Fruit fly (Drosophila melanogaster) whole organism, embryonic: Measurements from ENCODE around the gene CG33489.

Experiments used
- Atf-2 ChIP-seq: fragments of 200-800 bp; sonication (Bioruptor generic); optimal IDR thresholded peaks from 2 replicates; lab custom pipeline; 2016; ENCODE audit warnings: missing biosample characterization, missing genetic modification characterization
- Bdp1 ChIP-seq: fragments of 200-800 bp; sonication (Bioruptor generic); optimal IDR thresholded peaks from 3 replicates; lab custom pipeline; 2016; ENCODE audit warnings: missing biosample characterization, missing genetic modification characterization
- Bteb2 ChIP-seq: fragments of 200-800 bp; sonication (Bioruptor generic); optimal IDR thresholded peaks from 2 replicates; lab custom pipeline; 2016; ENCODE audit warnings: missing biosample characterization, missing genetic modification characterization
- C15 ChIP-seq: fragments of 200-800 bp; sonication (Bioruptor generic); IDR thresholded peaks from 3 replicates; pipeline ENCODE4 v1.3.6; 2022; ENCODE audit warnings: missing biosample characterization, missing genetic modification characterization
- CG10543 ChIP-seq: fragments of 200-800 bp; sonication (Bioruptor generic); optimal IDR thresholded peaks from 3 replicates; lab custom pipeline; 2017; ENCODE audit warnings: missing biosample characterization, mild to moderate bottlenecking, missing genetic modification characterization, moderate library complexity
- CG11085 ChIP-seq: fragments of 200-800 bp; sonication (Bioruptor generic); IDR thresholded peaks from 2 replicates; pipeline ENCODE4 v1.3.6; 2022; ENCODE audit warnings: missing biosample characterization, missing genetic modification characterization
- CG11504 ChIP-seq: fragments of 200-800 bp; sonication (Bioruptor generic); optimal IDR thresholded peaks from 3 replicates; lab custom pipeline; 2019; ENCODE audit warnings: missing biosample characterization, mild to moderate bottlenecking, missing genetic modification characterization, moderate library complexity
- CG11723 ChIP-seq: fragments of 200-800 bp; sonication (Bioruptor generic); optimal IDR thresholded peaks from 2 replicates; lab custom pipeline; 2017; ENCODE audit warnings: missing biosample characterization, mild to moderate bottlenecking, missing genetic modification characterization
- CG12299 ChIP-seq: fragments of 200-800 bp; sonication (Bioruptor generic); optimal IDR thresholded peaks from 2 replicates; lab custom pipeline; 2018; ENCODE audit warnings: missing biosample characterization, mild to moderate bottlenecking, missing genetic modification characterization
- CG17361 ChIP-seq: fragments of 200-800 bp; sonication (Bioruptor generic); IDR thresholded peaks from 3 replicates; pipeline ENCODE4 v1.3.6; 2022; ENCODE audit warnings: missing biosample characterization, missing genetic modification characterization
- CG17829 ChIP-seq: fragments of 200-800 bp; optimal IDR thresholded peaks from 2 replicates; lab custom pipeline; 2019; ENCODE audit warnings: missing biosample characterization, mild to moderate bottlenecking, missing genetic modification characterization, moderate library complexity
- CG18262 ChIP-seq: fragments of 200-800 bp; optimal IDR thresholded peaks from 3 replicates; lab custom pipeline; 2019; ENCODE audit warnings: missing biosample characterization, mild to moderate bottlenecking, missing genetic modification characterization, moderate library complexity
- CG18599 ChIP-seq: fragments of 200-800 bp; sonication (Bioruptor generic); optimal IDR thresholded peaks from 3 replicates; lab custom pipeline; 2017; ENCODE audit warnings: missing biosample characterization, missing genetic modification characterization, mild to moderate bottlenecking, moderate library complexity, missing genetic modification reagents
- CG2116 ChIP-seq: fragments of 200-800 bp; sonication (Bioruptor generic); optimal IDR thresholded peaks from 3 replicates; lab custom pipeline; 2018; ENCODE audit warnings: missing biosample characterization, mild to moderate bottlenecking, missing genetic modification characterization
- CG31388 ChIP-seq: fragments of 200-800 bp; sonication (Bioruptor generic); optimal IDR thresholded peaks from 2 replicates; lab custom pipeline; 2016; ENCODE audit warnings: missing biosample characterization, missing genetic modification characterization
- CG4404 ChIP-seq: fragments of 200-800 bp; sonication (Bioruptor generic); IDR thresholded peaks from 2 replicates; pipeline ENCODE4 v1.3.6; 2022; ENCODE audit warnings: missing biosample characterization, missing genetic modification characterization
- CG4820 ChIP-seq: fragments of 200-800 bp; sonication (Bioruptor generic); optimal IDR thresholded peaks from 3 replicates; lab custom pipeline; 2016; ENCODE audit warnings: missing biosample characterization, missing genetic modification characterization
- CG7357 ChIP-seq: fragments of 200-800 bp; sonication (Bioruptor generic); IDR thresholded peaks from 3 replicates; pipeline ENCODE4 v1.3.6; 2022; ENCODE audit warnings: missing biosample characterization, missing genetic modification characterization
- CG8281 ChIP-seq: fragments of 200-800 bp; sonication (Bioruptor generic); optimal IDR thresholded peaks from 2 replicates; lab custom pipeline; 2018; ENCODE audit warnings: missing biosample characterization, mild to moderate bottlenecking, missing genetic modification characterization, moderate library complexity
- CG9437 ChIP-seq: fragments of 200-800 bp; sonication (Bioruptor generic); optimal IDR thresholded peaks from 2 replicates; lab custom pipeline; 2018; ENCODE audit warnings: missing biosample characterization, mild to moderate bottlenecking, missing genetic modification characterization
- D ChIP-seq, 2 experiments: fragments of 200-800 bp in 1 of 2; fragments of >200 bp in 1 of 2; sonication (Bioruptor generic) in 1 of 2; optimal IDR thresholded peaks; 2 replicates in 1 of 2; 3 replicates in 1 of 2; lab custom pipeline; 2017; ENCODE audit warnings: mild to moderate bottlenecking in 1 of 2, missing biosample characterization in 1 of 2, missing genetic modification characterization in 1 of 2, missing genetic modification reagents in 1 of 2
- D19B ChIP-seq: fragments of 200-800 bp; sonication (Bioruptor generic); optimal IDR thresholded peaks from 2 replicates; lab custom pipeline; 2017; ENCODE audit warnings: missing biosample characterization, mild to moderate bottlenecking, missing genetic modification characterization
- Dip2 ChIP-seq: fragments of 200-800 bp; sonication (Bioruptor generic); IDR thresholded peaks from 2 replicates; pipeline ENCODE4 v1.3.6; 2022; ENCODE audit warnings: missing biosample characterization, missing genetic modification characterization
- Dll ChIP-seq: fragments of 200-800 bp; sonication (Bioruptor generic); IDR thresholded peaks from 4 replicates; pipeline ENCODE4 v1.3.6; 2022; ENCODE audit warnings: missing biosample characterization, missing genetic modification characterization; ENCODE audit not compliant: partially characterized antibody
- Elba2 ChIP-seq: fragments of 200-800 bp; sonication (Bioruptor generic); optimal IDR thresholded peaks from 3 replicates; lab custom pipeline; 2016; ENCODE audit warnings: missing biosample characterization, missing genetic modification characterization
- Fer3 ChIP-seq: fragments of 200-800 bp; sonication (Bioruptor generic); optimal IDR thresholded peaks from 2 replicates; lab custom pipeline; 2018; ENCODE audit warnings: missing biosample characterization, mild to moderate bottlenecking, missing genetic modification characterization, moderate library complexity
- Meics ChIP-seq: fragments of 200-800 bp; sonication (Bioruptor generic); optimal IDR thresholded peaks from 2 replicates; lab custom pipeline; 2017; ENCODE audit warnings: missing biosample characterization, mild to moderate bottlenecking, missing genetic modification characterization
- Nf-YC ChIP-seq: fragments of 200-800 bp; optimal IDR thresholded peaks from 3 replicates; lab custom pipeline; 2019; ENCODE audit warnings: missing biosample characterization, mild to moderate bottlenecking, missing genetic modification characterization, moderate library complexity
- Poxn ChIP-seq: fragments of 200-800 bp; sonication (Bioruptor generic); IDR thresholded peaks from 2 replicates; pipeline ENCODE4 v1.3.6; 2022; ENCODE audit warnings: missing biosample characterization, missing genetic modification characterization
- Scr ChIP-seq: fragments of 200-800 bp; sonication (Bioruptor generic); IDR thresholded peaks from 2 replicates; pipeline ENCODE4 v1.3.6; 2022; ENCODE audit warnings: missing biosample characterization, missing genetic modification characterization; ENCODE audit not compliant: partially characterized antibody
- YL-1 ChIP-seq: fragments of 200-800 bp; sonication (Bioruptor generic); optimal IDR thresholded peaks from 3 replicates; lab custom pipeline; 2017; ENCODE audit warnings: missing biosample characterization, mild to moderate bottlenecking, missing genetic modification characterization
- az2 ChIP-seq: fragments of 200-800 bp; sonication (Bioruptor generic); optimal IDR thresholded peaks from 3 replicates; lab custom pipeline; 2016; ENCODE audit warnings: missing biosample characterization, missing genetic modification characterization
- danr ChIP-seq: fragments of 200-800 bp; sonication (Bioruptor generic); IDR thresholded peaks from 2 replicates; pipeline ENCODE4 v1.3.6; 2022; ENCODE audit warnings: missing biosample characterization, missing genetic modification characterization
- ems ChIP-seq: fragments of 200-800 bp; sonication (Bioruptor generic); optimal IDR thresholded peaks from 3 replicates; lab custom pipeline; 2016; ENCODE audit warnings: missing biosample characterization, missing genetic modification characterization
- fd102C ChIP-seq: fragments of 200-800 bp; sonication (Bioruptor generic); optimal IDR thresholded peaks from 2 replicates; lab custom pipeline; 2018; ENCODE audit warnings: missing biosample characterization, mild to moderate bottlenecking, missing genetic modification characterization, moderate library complexity
- gro ChIP-seq: fragments of 200-800 bp; sonication (Bioruptor generic); optimal IDR thresholded peaks from 2 replicates; lab custom pipeline; 2016; ENCODE audit warnings: missing biosample characterization, missing genetic modification characterization
- ham ChIP-seq: fragments of 200-800 bp; sonication (Bioruptor generic); IDR thresholded peaks from 2 replicates; pipeline ENCODE4 v1.3.6; 2022; ENCODE audit warnings: missing biosample characterization, missing genetic modification characterization
- hth ChIP-seq: fragments of >200 bp; optimal IDR thresholded peaks from 2 replicates; lab custom pipeline; 2017; ENCODE audit warnings: inconsistent platforms
- kay ChIP-seq: fragments of 200-800 bp; sonication (Bioruptor generic); optimal IDR thresholded peaks from 2 replicates; lab custom pipeline; 2016; ENCODE audit warnings: missing biosample characterization, missing genetic modification characterization
- ken ChIP-seq: fragments of 200-800 bp; sonication (Bioruptor generic); IDR thresholded peaks from 3 replicates; pipeline ENCODE4 v1.3.6; 2022; ENCODE audit warnings: missing biosample characterization, missing genetic modification characterization
- nom ChIP-seq: fragments of 200-800 bp; sonication (Bioruptor generic); optimal IDR thresholded peaks from 2 replicates; lab custom pipeline; 2017; ENCODE audit warnings: missing biosample characterization, missing genetic modification characterization, mild to moderate bottlenecking, moderate library complexity, missing genetic modification reagents
- pan ChIP-seq, 4 experiments: fragments of >200 bp in 3 of 4; fragments of 200-800 bp in 1 of 4; sonication (Bioruptor generic) in 1 of 4; optimal IDR thresholded peaks in 3 of 4; IDR thresholded peaks in 1 of 4; 2 replicates each; pipeline versions ENCODE4 v1.3.6 to Lab custom; 2017 to 2022; ENCODE audit warnings: missing biosample characterization in 2 of 4, missing genetic modification characterization in 2 of 4, mixed read lengths in 1 of 4
- phol ChIP-seq: fragments of 200-800 bp; sonication (Bioruptor generic); optimal IDR thresholded peaks from 3 replicates; lab custom pipeline; 2018; ENCODE audit warnings: missing biosample characterization, mild to moderate bottlenecking, missing genetic modification characterization, moderate library complexity
- sc ChIP-seq, 3 experiments: fragments of >200 bp in 2 of 3; fragments of 200-800 bp in 1 of 3; sonication (Bioruptor generic) in 1 of 3; optimal IDR thresholded peaks; 2 replicates in 2 of 3; 3 replicates in 1 of 3; lab custom pipeline; 2017; ENCODE audit warnings: mild to moderate bottlenecking in 1 of 3, missing biosample characterization in 1 of 3, missing genetic modification characterization in 1 of 3, missing genetic modification reagents in 1 of 3
- seq ChIP-seq: fragments of 200-800 bp; sonication (Bioruptor generic); IDR thresholded peaks from 2 replicates; pipeline ENCODE4 v1.3.6; 2022; ENCODE audit warnings: missing biosample characterization, missing genetic modification characterization
- sim ChIP-seq: fragments of 200-800 bp; sonication (Bioruptor generic); IDR thresholded peaks from 2 replicates; pipeline ENCODE4 v1.3.6; 2022; ENCODE audit warnings: missing biosample characterization, missing genetic modification characterization
- stc ChIP-seq: fragments of 200-800 bp; sonication (Bioruptor generic); IDR thresholded peaks from 2 replicates; pipeline ENCODE4 v1.3.6; 2022; ENCODE audit warnings: missing biosample characterization, missing genetic modification characterization
- vfl ChIP-seq: fragments of 200-800 bp; sonication (Bioruptor generic); optimal IDR thresholded peaks from 2 replicates; lab custom pipeline; 2016; ENCODE audit warnings: missing biosample characterization, missing genetic modification characterization
- wek ChIP-seq: fragments of 200-800 bp; sonication (Bioruptor generic); optimal IDR thresholded peaks from 3 replicates; lab custom pipeline; 2018; ENCODE audit warnings: missing biosample characterization, mild to moderate bottlenecking, missing genetic modification characterization, moderate library complexity
- zf30C ChIP-seq: fragments of 200-800 bp; sonication (Bioruptor generic); optimal IDR thresholded peaks from 3 replicates; lab custom pipeline; 2018; ENCODE audit warnings: missing biosample characterization, mild to moderate bottlenecking, missing genetic modification characterization

Gene CG33489

dm6 chr3L:11551949-11552348, 24.9 kb downstream of the CG33489 start (continued):
- TF ChIP-seq CG12299 (tag; lab: Kevin White, UChicago) (no peak), CG7357 (GFP tag; lab: Robert Waterston, UW) (no peak), sc (optimal IDR thresholded peaks at IDR 0.05; lab: Kevin White, UChicago) (no peak), sc (GFP tag; optimal IDR thresholded peaks at IDR 0.05; lab: Kevin White, UChicago) (peak; percentile 36), phol (tag; lab: Kevin White, UChicago) (peak; percentile 53), wek (GFP tag; lab: Kevin White, UChicago) (no peak), CG2116 (peak; percentile 16), CG11723 (GFP tag; lab: Kevin White, UChicago) (no peak), Bdp1 (GFP tag; lab: Kevin White, UChicago) (no peak), sim (no peak), hth (lab: Kevin White, UChicago) (no peak), D (optimal IDR thresholded peaks at IDR 0.05; lab: Kevin White, UChicago) (no peak), D (GFP tag; optimal IDR thresholded peaks at IDR 0.05; lab: Kevin White, UChicago) (peak; percentile 23), ham (no peak), zf30C (peak; percentile 76), danr (GFP tag; lab: Robert Waterston, UW) (no peak), stc (GFP tag; lab: Robert Waterston, UW) (no peak), CG4404 (GFP tag; lab: Robert Waterston, UW) (0 out of 2 replicates have a peak, but pooled peaks have one; percentile 15), seq (no peak), CG10543 (GFP tag; lab: Kevin White, UChicago) (no peak), CG17361 (GFP tag; lab: Robert Waterston, UW) (peak; percentile 51; the same call in 1 of the 3 replicates), CG9437 (GFP tag; lab: Kevin White, UChicago) (no peak), CG18599 (GFP tag; lab: Kevin White, UChicago) (peak; percentile 40), nom (GFP tag; lab: Kevin White, UChicago) (peak; percentile 8), Atf-2 (GFP tag; lab: Kevin White, UChicago) (no peak), Bteb2 (GFP tag; lab: Kevin White, UChicago) (no peak), ken (GFP tag; lab: Robert Waterston, UW) (no peak), kay (GFP tag; lab: Kevin White, UChicago) (peak; percentile 6), CG8281 (no peak), vfl (GFP tag; lab: Kevin White, UChicago) (no peak), gro (GFP tag; lab: Kevin White, UChicago) (no peak), Meics (no peak), Poxn (GFP tag; lab: Robert Waterston, UW) (no peak), Fer3 (tag; lab: Kevin White, UChicago) (no peak), CG11085 (GFP tag; lab: Robert Waterston, UW) (no peak), CG17829 (tag; lab: Kevin White, UChicago) (peak; percentile 55), YL-1 (GFP tag; lab: Kevin White, UChicago) (no peak), Dip2 (no peak), fd102C (GFP tag; lab: Kevin White, UChicago) (no peak), CG18262 (peak; percentile 72), pan (optimal IDR thresholded peaks at IDR 0.05; lab: Kevin White, UChicago) (no peak), pan (GFP tag; optimal IDR thresholded peaks at IDR 0.05 in 1 of 2, IDR thresholded peaks at IDR 0.05 in 1 of 2) (peak in 1 of 2 experiments; percentile 25), CG4820 (GFP tag; lab: Kevin White, UChicago) (peak; percentile 42), CG31388 (no peak), Nf-YC (tag; lab: Kevin White, UChicago) (no peak), Elba2 (GFP tag; lab: Kevin White, UChicago) (no peak), Dll (GFP tag; lab: Robert Waterston, UW) (no peak), Scr (no peak), ems (peak; percentile 2), D19B (GFP tag; lab: Kevin White, UChicago) (no peak), C15 (GFP tag; lab: Robert Waterston, UW) (no peak), az2 (peak; percentile 12), CG11504 (tag; lab: Kevin White, UChicago) (peak; percentile 48)
